Worm (Caenorhabditis elegans) whole organism, L1 larva: ENCODE results near the gene chil-17.

ENCODE experiments used
- C04F5.9 ChIP-seq: sonication (generic microtip); optimal IDR thresholded peaks from 2 replicates; lab custom pipeline; 2016; ENCODE audit warnings: missing genetic modification characterization, missing compliant biosample characterization
- C16A3.4 ChIP-seq: fragments of 150-350 bp; optimal IDR thresholded peaks from 2 replicates; lab custom pipeline; 2014; ENCODE audit warnings: missing biosample characterization, missing genetic modification characterization
- F16B12.6 ChIP-seq: fragments of 150-350 bp; optimal IDR thresholded peaks from 2 replicates; lab custom pipeline; 2014; ENCODE audit warnings: missing biosample characterization, missing genetic modification characterization
- aha-1 ChIP-seq: fragments of 150-350 bp; optimal IDR thresholded peaks from 2 replicates; lab custom pipeline; 2014; ENCODE audit warnings: missing biosample characterization, missing genetic modification characterization
- blmp-1 ChIP-seq: fragments of 150-350 bp; optimal IDR thresholded peaks from 2 replicates; lab custom pipeline; 2014; ENCODE audit warnings: missing biosample characterization, missing genetic modification characterization
- ceh-82 ChIP-seq, 3 experiments: fragments of 150-350 bp in 1 of 3; sonication (generic microtip) in 2 of 3; optimal IDR thresholded peaks; 2 replicates each; lab custom pipeline; 2014 to 2017; ENCODE audit warnings: missing biosample characterization in 3 of 3, missing genetic modification characterization in 3 of 3
- ces-1 ChIP-seq: fragments of 150-350 bp; optimal IDR thresholded peaks from 2 replicates; lab custom pipeline; 2014; ENCODE audit warnings: missing biosample characterization, missing genetic modification reagents, missing genetic modification characterization
- dsc-1 ChIP-seq: sonication (generic microtip); optimal IDR thresholded peaks from 2 replicates; lab custom pipeline; 2016; ENCODE audit warnings: mild to moderate bottlenecking, missing genetic modification characterization, missing compliant biosample characterization
- elt-3 ChIP-seq, 6 experiments: fragments of 150-350 bp in 1 of 6; sonication (generic microtip); optimal IDR thresholded peaks; 2 replicates each; lab custom pipeline; 2017 to 2018; ENCODE audit warnings: missing biosample characterization in 6 of 6, missing genetic modification characterization in 6 of 6, inconsistent platforms in 1 of 6
- fkh-10 ChIP-seq: sonication (generic microtip); optimal IDR thresholded peaks from 2 replicates; lab custom pipeline; 2017; ENCODE audit warnings: missing biosample characterization, missing genetic modification reagents, missing genetic modification characterization
- hlh-4 ChIP-seq: sonication (generic microtip); optimal IDR thresholded peaks from 2 replicates; lab custom pipeline; 2016; ENCODE audit warnings: mild to moderate bottlenecking, missing genetic modification characterization, missing compliant biosample characterization
- hpl-2 ChIP-seq: fragments of 150-350 bp; optimal IDR thresholded peaks from 2 replicates; lab custom pipeline; 2014; ENCODE audit warnings: missing biosample characterization, missing genetic modification reagents, missing genetic modification characterization
- irx-1 ChIP-seq: sonication (generic microtip); optimal IDR thresholded peaks from 2 replicates; lab custom pipeline; 2016; ENCODE audit warnings: missing genetic modification characterization, missing compliant biosample characterization
- jun-1 ChIP-seq: fragments of 150-350 bp; optimal IDR thresholded peaks from 2 replicates; lab custom pipeline; 2014; ENCODE audit warnings: missing biosample characterization, missing genetic modification reagents, missing genetic modification characterization
- lin-13 ChIP-seq: fragments of 150-350 bp; optimal IDR thresholded peaks from 2 replicates; lab custom pipeline; 2014; ENCODE audit warnings: missing biosample characterization, missing genetic modification reagents, missing genetic modification characterization
- lin-15B ChIP-seq: fragments of 150-350 bp; sonication (generic microtip); optimal IDR thresholded peaks from 3 replicates; lab custom pipeline; 2014; ENCODE audit warnings: missing biosample characterization, missing genetic modification characterization
- lin-35 ChIP-seq, 2 experiments: fragments of 150-350 bp; optimal IDR thresholded peaks; 2 replicates each; lab custom pipeline; 2014; ENCODE audit warnings: missing biosample characterization in 2 of 2, missing genetic modification characterization in 2 of 2, missing genetic modification reagents in 2 of 2
- lin-39 ChIP-seq: fragments of 150-350 bp; optimal IDR thresholded peaks from 2 replicates; lab custom pipeline; 2014; ENCODE audit warnings: missing biosample characterization, missing genetic modification reagents, missing genetic modification characterization
- mab-9 ChIP-seq: fragments of 200-800 bp; sonication (Bioruptor generic); IDR thresholded peaks from 2 replicates; pipeline ENCODE4 v1.3.6; 2022; ENCODE audit warnings: missing genetic modification reagents, missing genetic modification characterization, missing compliant biosample characterization
- mdl-1 ChIP-seq, 2 experiments: fragments of 150-350 bp; optimal IDR thresholded peaks; 2 replicates each; lab custom pipeline; 2014 to 2017; ENCODE audit warnings: missing biosample characterization in 2 of 2, missing genetic modification characterization in 2 of 2, inconsistent platforms in 1 of 2
- nhr-11 ChIP-seq: fragments of 150-350 bp; optimal IDR thresholded peaks from 2 replicates; lab custom pipeline; 2014; ENCODE audit warnings: missing biosample characterization, missing genetic modification characterization
- nhr-28 ChIP-seq: fragments of 150-350 bp; optimal IDR thresholded peaks from 2 replicates; lab custom pipeline; 2014; ENCODE audit warnings: missing biosample characterization, missing genetic modification characterization
- nhr-71 ChIP-seq: sonication (generic microtip); optimal IDR thresholded peaks from 2 replicates; lab custom pipeline; 2016; ENCODE audit warnings: mild to moderate bottlenecking, missing genetic modification characterization, moderate library complexity, missing compliant biosample characterization
- nhr-76 ChIP-seq: sonication (generic microtip); optimal IDR thresholded peaks from 2 replicates; lab custom pipeline; 2017; ENCODE audit warnings: missing biosample characterization, missing genetic modification characterization
- nhr-84 ChIP-seq: sonication (generic microtip); optimal IDR thresholded peaks from 2 replicates; lab custom pipeline; 2017; ENCODE audit warnings: missing biosample characterization, missing genetic modification characterization
- nhr-90 ChIP-seq: sonication (generic microtip); optimal IDR thresholded peaks from 2 replicates; lab custom pipeline; 2016; ENCODE audit warnings: mild to moderate bottlenecking, missing genetic modification characterization, missing compliant biosample characterization; ENCODE audit not compliant: poor library complexity
- pax-3 ChIP-seq: fragments of 200-800 bp; sonication (Bioruptor generic); optimal IDR thresholded peaks from 2 replicates; lab custom pipeline; 2018; ENCODE audit warnings: mild to moderate bottlenecking, missing genetic modification characterization, moderate library complexity, missing compliant biosample characterization
- rnt-1 ChIP-seq: sonication (generic microtip); optimal IDR thresholded peaks from 2 replicates; lab custom pipeline; 2016; ENCODE audit warnings: mild to moderate bottlenecking, missing genetic modification characterization, moderate library complexity, missing compliant biosample characterization
- skn-1 ChIP-seq: fragments of 150-350 bp; optimal IDR thresholded peaks from 2 replicates; lab custom pipeline; 2014; ENCODE audit warnings: missing biosample characterization, missing genetic modification characterization
- snu-23 ChIP-seq: sonication (generic microtip); optimal IDR thresholded peaks from 2 replicates; lab custom pipeline; 2016; ENCODE audit warnings: missing genetic modification characterization, missing compliant biosample characterization
- tbx-2 ChIP-seq: sonication (generic microtip); optimal IDR thresholded peaks from 2 replicates; lab custom pipeline; 2016; ENCODE audit warnings: missing genetic modification characterization, missing compliant biosample characterization
- tlp-1 ChIP-seq: fragments of 150-350 bp; optimal IDR thresholded peaks from 2 replicates; lab custom pipeline; 2014; ENCODE audit warnings: missing biosample characterization, missing genetic modification characterization
- unc-30 ChIP-seq: sonication (generic microtip); optimal IDR thresholded peaks from 2 replicates; lab custom pipeline; 2017; ENCODE audit warnings: missing biosample characterization, missing genetic modification characterization
- unc-62 ChIP-seq: fragments of 150-350 bp; optimal IDR thresholded peaks from 2 replicates; lab custom pipeline; 2014; ENCODE audit warnings: missing biosample characterization, missing genetic modification reagents, missing genetic modification characterization
- unc-98 ChIP-seq: fragments of 200-800 bp; sonication (Bioruptor generic); IDR thresholded peaks from 2 replicates; pipeline ENCODE4 v1.3.6; 2022; ENCODE audit warnings: missing genetic modification characterization, missing compliant biosample characterization
- vab-15 ChIP-seq: sonication (generic microtip); optimal IDR thresholded peaks from 2 replicates; lab custom pipeline; 2017; ENCODE audit warnings: missing genotype, mild to moderate bottlenecking, missing genetic modification characterization, missing compliant biosample characterization
- ztf-11 ChIP-seq, 2 experiments: sonication (generic microtip); optimal IDR thresholded peaks; 2 replicates each; lab custom pipeline; 2016 to 2017; ENCODE audit warnings: missing genetic modification characterization in 2 of 2, missing biosample characterization in 1 of 2, missing compliant biosample characterization in 1 of 2

chil-17 gene

DNA sequence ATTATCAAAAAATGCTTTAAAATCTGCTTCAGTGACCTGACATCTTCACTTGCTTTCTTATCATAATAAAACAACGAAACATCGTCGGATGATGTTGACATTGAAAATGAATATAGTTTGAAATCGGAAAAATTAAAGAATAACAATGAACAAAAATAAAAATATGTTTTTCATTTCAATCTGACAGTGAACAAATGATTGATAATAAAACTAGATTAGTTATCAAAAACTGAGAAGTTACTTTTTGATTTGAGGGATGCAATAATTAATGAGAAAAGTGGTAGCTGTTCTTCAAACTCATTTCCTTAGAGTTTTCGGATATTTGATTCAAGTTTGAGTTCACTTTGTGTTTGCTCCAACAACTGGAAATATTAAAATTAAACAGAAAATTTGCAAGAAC is 3.6 kb upstream of the chil-17 start, which contains the start of gene chil-15:
Gene chil-15, minus strand, starts transcription at position 101 of the 400 bp plus-strand sequence.
- TF ChIP-seq lin-39 (no peak), hlh-4 (tag; lab: Kevin White, UChicago) (no peak), aha-1 (tag; lab: Kevin White, UChicago) (no peak), pax-3 (tag; lab: Kevin White, UChicago) (no peak), skn-1 (tag; lab: Kevin White, UChicago) (no peak), fkh-10 (GFP tag; lab: Kevin White, UChicago) (no peak), tbx-2 (no peak), C16A3.4 (tag; lab: Kevin White, UChicago) (no peak), nhr-84 (tag; lab: Kevin White, UChicago) (no peak), vab-15 (tag; lab: Kevin White, UChicago) (no peak), lin-13 (GFP tag; lab: Kevin White, UChicago) (no peak), unc-98 (GFP tag; lab: Robert Waterston, UW) (no peak)

DNA sequence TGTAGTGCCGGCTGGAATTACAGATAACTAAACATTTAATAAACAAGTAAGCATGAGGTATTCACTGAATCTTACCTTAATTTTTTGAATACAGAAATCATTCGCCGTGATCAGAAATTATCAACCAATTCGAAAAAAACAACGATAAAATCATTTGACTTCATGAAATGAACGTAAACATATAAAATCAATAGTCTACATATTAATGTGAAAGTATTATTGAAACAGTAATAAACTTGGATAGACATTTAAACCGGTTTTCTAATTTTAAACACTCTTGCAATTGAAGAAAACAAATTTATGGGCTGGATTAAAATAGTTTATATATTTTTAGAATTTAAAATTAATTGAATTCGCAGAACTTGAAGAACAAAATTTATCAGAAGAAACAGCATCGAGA is 1.9 kb upstream of the chil-17 start, which contains the start of gene chil-16:
Gene chil-16, minus strand, starts transcription at position 101 of the 400 bp plus-strand sequence.
- TF ChIP-seq jun-1, result no peak
- no peak for TF ChIP-seq ceh-82 (tag; optimal IDR thresholded peaks at IDR 0.05; lab: Kevin White, UChicago)
- no peak for TF ChIP-seq unc-62
- no peak for TF ChIP-seq nhr-11
- TF ChIP-seq irx-1, result no peak
- TF ChIP-seq hpl-2, result no peak
- TF ChIP-seq nhr-28 (tag; lab: Kevin White, UChicago), result no peak
- TF ChIP-seq nhr-71 (tag; lab: Kevin White, UChicago), result no peak
- no peak for TF ChIP-seq ces-1
- TF ChIP-seq lin-15B (tag; lab: Kevin White, UChicago), result no peak
- no peak for TF ChIP-seq pax-3 (tag; lab: Kevin White, UChicago)
- no peak for TF ChIP-seq nhr-76
- TF ChIP-seq C16A3.4 (tag; lab: Kevin White, UChicago), result no peak
- TF ChIP-seq mab-9, result no peak
- TF ChIP-seq, all 84 proteins: peak for 0

DNA sequence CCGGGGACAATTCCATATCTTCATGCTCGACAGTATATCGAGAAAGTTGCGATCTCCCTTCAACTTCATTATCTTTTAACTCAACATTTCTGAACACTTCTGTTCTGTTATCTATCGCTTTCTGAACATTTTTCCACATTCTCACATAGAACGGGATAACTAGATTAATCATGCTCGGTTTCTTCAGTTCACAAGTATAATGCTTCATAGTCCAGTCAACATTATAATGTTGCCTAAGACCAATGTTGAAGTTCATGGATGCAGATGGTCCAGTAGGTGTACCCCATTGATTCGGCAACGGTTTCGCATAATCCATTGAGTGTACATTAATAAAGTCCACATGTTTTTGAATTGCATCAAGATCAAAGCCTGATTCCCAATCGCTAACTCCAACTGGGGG is 1.1 kb downstream of the chil-17 start:
- TF ChIP-seq F16B12.6 (tag; lab: Kevin White, UChicago), result no peak
- TF ChIP-seq snu-23 (GFP tag; lab: Kevin White, UChicago), result no peak
- no peak for TF ChIP-seq C04F5.9
- no peak for TF ChIP-seq unc-30 (tag; lab: Kevin White, UChicago)
- TF ChIP-seq mdl-1 (tag; optimal IDR thresholded peaks at IDR 0.05; lab: Kevin White, UChicago), result no peak
- no peak for TF ChIP-seq jun-1
- TF ChIP-seq nhr-90 (tag; lab: Kevin White, UChicago), result no peak
- TF ChIP-seq ztf-11 (tag; optimal IDR thresholded peaks at IDR 0.05; lab: Kevin White, UChicago), result no peak
- TF ChIP-seq rnt-1 (tag; lab: Kevin White, UChicago), result no peak
- no peak for TF ChIP-seq aha-1 (tag; lab: Kevin White, UChicago)
- TF ChIP-seq, all 84 proteins: peak for 0

DNA sequence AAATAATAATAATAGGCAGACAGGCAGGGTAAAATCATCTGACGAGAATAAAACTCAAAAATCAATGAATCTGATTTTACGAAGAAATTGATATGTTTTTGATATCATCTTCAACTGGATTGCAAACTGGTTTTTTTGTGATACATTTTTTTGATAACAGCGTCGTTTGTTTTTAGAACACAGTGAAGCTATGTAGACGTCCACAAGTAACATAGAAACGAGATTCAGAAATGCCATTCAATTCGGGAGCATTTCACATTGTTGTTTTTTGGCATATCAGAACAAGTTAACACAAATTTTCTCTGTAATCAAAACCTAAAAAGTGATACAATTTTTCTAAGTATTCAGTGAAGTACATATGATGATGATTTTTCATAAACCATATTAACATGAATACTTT is 1.7 kb downstream of the chil-17 start, which contains the start of gene chil-13:
Gene chil-13, minus strand, starts transcription at position 101 of the 400 bp plus-strand sequence.
- TF ChIP-seq blmp-1 (tag; lab: Kevin White, UChicago) (peak; percentile 9), lin-35 (GFP tag; optimal IDR thresholded peaks at IDR 0.05; lab: Kevin White, UChicago) (peak in 1 of 2 experiments; percentile 0), nhr-84 (tag; lab: Kevin White, UChicago) (no peak), dsc-1 (no peak), tlp-1 (tag; lab: Kevin White, UChicago) (no peak), elt-3 (tag; optimal IDR thresholded peaks at IDR 0.05; lab: Kevin White, UChicago) (peak in 1 of 6 experiments; percentile 33)
